Fruit fly (Drosophila melanogaster): Measurements from ENCODE around the gene CG13907.
"Not testable (repeated sequence)": the region's sequence is repeated elsewhere in the genome, so short reads cannot be mapped to it uniquely, and the experiment has no call there.

CG13907 gene

DNA sequence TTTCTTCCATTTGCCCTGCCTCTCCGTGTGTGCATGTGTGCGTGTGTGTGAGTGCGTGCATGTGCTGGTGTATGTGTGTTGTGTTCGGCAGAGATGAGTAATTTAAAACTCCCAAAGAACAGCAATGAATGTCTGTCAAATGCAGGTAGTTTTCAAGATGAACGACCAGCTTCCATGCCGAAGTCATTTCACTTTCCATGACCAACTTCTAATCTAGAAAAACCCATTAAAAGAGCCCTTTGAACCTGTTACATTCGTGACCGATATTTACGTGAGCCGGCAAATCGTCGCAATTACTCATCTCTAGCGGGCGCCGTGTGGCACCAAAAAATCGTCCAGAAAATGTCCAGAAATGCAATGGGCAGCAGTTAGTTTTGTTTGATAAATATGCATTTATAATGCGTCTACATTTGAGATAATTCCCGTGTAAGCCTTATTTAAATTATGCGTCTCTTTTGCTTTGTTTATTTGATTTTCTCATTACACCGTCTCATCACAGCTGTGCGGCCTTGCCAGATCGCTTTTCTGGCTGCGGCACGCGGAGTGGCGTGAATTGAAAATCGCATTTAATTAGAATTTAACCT is 9.3 kb downstream of the CG13907 start:
- TF ChIP-seq CTCF (optimal IDR thresholded peaks at IDR 0.05) (no peak), CG8478 (optimal IDR thresholded peaks at IDR 0.05) (no peak)

DNA sequence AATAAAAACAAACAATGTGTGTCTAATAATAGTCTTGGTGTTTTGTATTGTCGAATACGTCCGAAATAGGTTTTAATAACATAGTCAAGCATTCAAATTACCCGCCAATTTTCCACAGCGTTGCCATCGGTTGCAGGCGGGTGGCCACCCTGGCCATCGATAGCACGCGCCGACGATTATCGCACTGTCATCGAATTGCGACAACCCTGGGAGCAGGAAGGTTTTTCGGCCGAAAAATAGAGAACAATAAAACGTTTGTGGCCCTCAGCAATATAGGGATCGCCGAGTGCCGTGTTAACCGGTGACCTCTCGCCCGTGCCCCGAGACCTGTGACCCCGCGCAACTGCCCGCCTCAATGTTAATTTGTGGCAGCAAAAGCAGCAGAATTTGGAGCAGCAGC is 10.1 kb downstream of the CG13907 start, which contains the start of gene Usp10:
Gene Usp10, plus strand, starts transcription at position 187 of the 400 bp plus-strand sequence.
- peak in 1 of 2 experiments; percentile 38 for TF ChIP-seq CTCF (optimal IDR thresholded peaks at IDR 0.05)
- no peak for TF ChIP-seq CG8478 (optimal IDR thresholded peaks at IDR 0.05)

DNA sequence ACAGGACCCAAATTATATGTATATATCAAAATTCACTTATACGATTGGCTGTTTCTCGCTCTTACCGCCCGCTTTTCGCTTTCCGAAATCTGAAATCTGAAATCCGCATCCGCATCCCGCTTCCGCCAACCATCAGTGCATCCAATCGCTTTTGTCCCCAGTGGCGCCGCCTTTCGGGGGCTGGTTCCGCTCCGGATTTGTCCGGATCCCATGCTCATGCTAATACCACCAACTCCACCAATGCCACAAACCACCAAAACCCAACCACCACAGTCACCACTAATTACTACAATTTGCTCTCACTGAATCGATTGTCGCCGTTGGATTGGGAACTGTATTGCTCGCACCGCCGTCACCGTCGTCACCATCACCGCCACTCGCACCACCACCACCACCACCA is 13.0 kb downstream of the CG13907 start:
- TF ChIP-seq CG8478 (optimal IDR thresholded peaks at IDR 0.05) (no peak), CTCF (optimal IDR thresholded peaks at IDR 0.05) (peak in 1 of 2 experiments; percentile 25)

DNA sequence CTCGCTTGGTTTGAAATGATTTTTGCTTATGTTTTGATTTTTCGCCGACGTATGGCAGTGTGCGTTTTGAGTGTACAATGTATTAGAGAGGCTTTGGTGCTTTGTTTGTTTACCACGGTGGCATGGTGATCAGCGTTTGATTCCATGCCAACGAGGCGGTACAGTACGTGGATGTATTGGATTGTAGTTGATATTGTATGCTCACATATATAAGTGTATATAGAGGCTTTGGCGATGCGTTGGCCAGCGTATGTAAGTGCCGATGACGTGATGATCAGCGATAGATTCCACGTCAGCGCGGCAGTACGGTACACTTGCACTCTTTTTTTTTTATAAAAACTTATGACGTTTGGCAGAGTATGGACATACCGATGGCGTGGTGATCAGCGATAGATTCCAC is 16.7 kb downstream of the CG13907 start, which contains the start of gene CG12502:
Gene CG12502, plus strand, starts transcription at position 301 of the 400 bp plus-strand sequence.
- not testable (repeated sequence) for TF ChIP-seq CG8478, CTCF (optimal IDR thresholded peaks at IDR 0.05)

DNA sequence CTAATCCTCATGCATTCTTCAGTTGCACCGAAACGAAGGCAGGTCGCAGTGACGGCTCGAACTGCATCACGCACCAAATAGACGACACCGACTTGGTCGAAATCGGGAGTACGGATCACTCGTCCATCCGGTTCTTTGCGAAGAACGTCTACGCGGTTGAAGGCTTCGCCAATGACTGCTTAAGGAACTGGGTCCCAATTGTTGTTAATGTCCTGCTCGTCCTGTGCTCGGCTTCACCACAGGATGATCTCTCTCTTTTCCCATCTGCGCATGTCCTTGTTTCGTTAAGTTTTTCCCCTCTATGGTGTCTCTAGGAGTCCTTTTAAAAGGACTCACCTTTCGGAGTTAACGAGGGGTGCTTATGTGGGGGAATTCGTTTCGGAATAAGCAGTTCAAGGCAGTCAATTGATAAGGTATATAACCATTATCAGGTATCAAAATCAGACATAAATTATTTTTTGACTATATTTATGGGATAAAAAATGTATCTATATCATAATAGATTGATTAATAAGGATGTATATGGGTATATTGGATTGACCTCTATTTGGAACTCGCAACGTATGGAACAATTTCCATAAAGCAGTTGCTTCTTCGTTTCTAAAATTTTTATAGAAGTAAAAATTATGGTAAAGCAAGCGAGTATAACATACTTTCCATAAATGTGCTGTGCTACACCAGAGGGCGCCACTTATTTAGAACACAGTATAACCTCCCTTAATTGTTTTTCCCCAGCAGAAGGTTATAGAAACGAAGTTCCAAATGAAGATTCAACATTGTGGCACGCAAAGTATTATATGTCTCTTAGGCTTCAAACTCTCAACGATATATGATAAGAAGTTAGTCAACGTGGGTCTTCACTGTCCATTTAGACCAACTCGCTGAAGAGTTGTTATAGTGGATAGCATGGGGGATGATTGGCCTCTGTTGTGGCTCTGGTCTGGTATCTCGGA is 24.5 kb downstream of the CG13907 start, which contains the start of gene dpr20:
Gene dpr20, minus strand, starts transcription at position 186 of the 953 bp plus-strand sequence.
- peak; percentile 85 to 87 for TF ChIP-seq CTCF (optimal IDR thresholded peaks at IDR 0.05)
- TF ChIP-seq CG8478 (optimal IDR thresholded peaks at IDR 0.05): no peak

- TF ChIP-seq CG8478 (optimal IDR thresholded peaks at IDR 0.05): no peak
- TF ChIP-seq CTCF (optimal IDR thresholded peaks at IDR 0.05): no peak
Measured at dm6 chr3L:852267-852666, 29.5 kb downstream of the CG13907 start.

dm6 chr3L:851061-851460 is 30.8 kb downstream of the CG13907 start, which contains the start of gene Dci:
Dci (plus strand) TSS chr3L:851346.
- TF ChIP-seq CTCF (optimal IDR thresholded peaks at IDR 0.05): no peak
- TF ChIP-seq CG8478 (optimal IDR thresholded peaks at IDR 0.05): no peak

- no peak for TF ChIP-seq CG8478 (optimal IDR thresholded peaks at IDR 0.05)
Measured at dm6 chr3L:843626-844025, 38.2 kb downstream of the CG13907 start, which contains the start of gene Cep290. Cep290 (plus strand) TSS chr3L:843926.

dm6 chr3L:841260-841659 is 40.6 kb downstream of the CG13907 start, which contains the start of the genes JMJD5 and Gr61a:
JMJD5 (minus strand) TSS chr3L:841360.
Gr61a (plus strand) TSS chr3L:841451.
- TF ChIP-seq CTCF (optimal IDR thresholded peaks at IDR 0.05) (no peak), CG8478 (optimal IDR thresholded peaks at IDR 0.05) (no peak)

DNA sequence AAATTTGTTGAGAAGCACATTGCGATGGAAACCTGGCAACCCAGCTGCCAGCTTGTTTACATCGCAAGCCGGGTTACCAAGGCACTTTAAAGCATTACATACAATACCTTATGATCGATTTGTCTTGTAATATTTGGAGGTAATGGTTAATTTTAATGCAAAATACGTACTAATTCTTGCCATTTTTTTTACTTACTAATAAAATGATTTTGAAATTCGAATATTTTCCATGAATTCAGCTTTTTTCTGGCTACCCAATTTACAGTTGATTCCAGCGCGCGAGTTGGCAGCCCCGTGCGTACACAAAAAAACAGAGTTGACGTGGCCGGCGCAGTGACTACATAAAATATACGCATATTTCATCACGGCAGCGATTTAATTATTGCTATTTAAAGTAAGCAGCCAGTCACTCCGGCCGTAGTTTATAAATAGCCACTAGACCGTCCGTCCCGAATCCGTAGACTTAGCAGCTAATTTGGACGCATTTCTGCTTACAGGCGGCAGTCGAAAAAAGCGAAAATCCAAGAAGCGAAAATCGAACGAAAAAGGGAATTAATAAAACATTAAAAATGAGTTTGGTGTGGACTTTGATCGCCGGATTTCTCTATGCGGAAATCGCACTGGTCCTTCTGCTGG is 44.1 kb downstream of the CG13907 start, which contains the start of the genes CG13901 and CG13887:
Gene CG13901, minus strand, starts transcription at position 270 of the 636 bp plus-strand sequence.
Gene CG13887, plus strand, starts transcription at position 310 of the 636 bp plus-strand sequence.
- TF ChIP-seq CTCF (optimal IDR thresholded peaks at IDR 0.05) (peak in 1 of 2 experiments; percentile 2), CG8478 (optimal IDR thresholded peaks at IDR 0.05) (no peak)

DNA sequence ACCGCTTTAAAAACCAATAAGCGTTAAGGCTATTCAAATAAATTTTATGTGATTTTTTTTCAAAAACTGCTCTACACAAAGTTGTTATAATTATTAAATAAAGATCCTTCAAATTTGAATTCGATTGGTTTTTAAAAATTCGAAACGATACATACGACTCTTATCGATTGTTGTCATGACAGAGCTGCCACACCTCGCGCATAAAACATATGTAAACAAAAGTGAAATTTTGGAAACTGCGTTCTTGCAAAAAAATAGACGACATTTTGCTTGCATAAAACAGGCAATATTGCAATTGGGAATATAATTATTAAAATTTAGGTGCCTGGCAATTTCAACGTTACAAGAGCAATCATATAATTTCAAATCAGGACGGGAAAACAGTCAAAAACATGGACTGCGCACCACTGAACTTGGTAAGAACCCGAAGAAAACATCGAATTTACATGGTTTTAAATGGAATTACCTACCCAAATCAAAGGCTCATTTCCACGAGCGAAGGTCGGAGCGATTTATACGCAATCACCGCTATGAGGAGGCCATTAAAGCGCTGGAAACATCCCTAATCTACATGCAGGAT is 46.3 kb downstream of the CG13907 start, which contains the start of gene CG42554:
Gene CG42554, plus strand, starts transcription at position 229 of the 580 bp plus-strand sequence.
- TF ChIP-seq CTCF (optimal IDR thresholded peaks at IDR 0.05): no peak
- TF ChIP-seq CG8478 (optimal IDR thresholded peaks at IDR 0.05): no peak

dm6 chr3L:833878-834277 is 47.9 kb downstream of the CG13907 start, which contains the start of gene CG42553:
CG42553 (plus strand) TSS chr3L:834093.
- TF ChIP-seq CTCF (optimal IDR thresholded peaks at IDR 0.05): no peak
- no peak for TF ChIP-seq CG8478 (optimal IDR thresholded peaks at IDR 0.05)

- TF ChIP-seq CG8478 (optimal IDR thresholded peaks at IDR 0.05): no peak
Measured at dm6 chr3L:832897-833857, 48.6 kb downstream of the CG13907 start, which contains the start of gene Sf3b3. Sf3b3 (minus strand) TSS chr3L:833385.

Data from S2 (cell line).